Worm (Caenorhabditis elegans) whole organism, L1 larva: ENCODE data around the gene nep-21.

Experiments
- C34B4.2 ChIP-seq: sonication (generic microtip); optimal IDR thresholded peaks from 2 replicates; lab custom pipeline; 2017; ENCODE audit warnings: mild to moderate bottlenecking, missing genetic modification characterization, missing compliant biosample characterization
- alr-1 ChIP-seq: fragments of 200-800 bp; sonication (Bioruptor generic); optimal IDR thresholded peaks from 2 replicates; lab custom pipeline; 2018; ENCODE audit warnings: borderline replicate concordance, mild to moderate bottlenecking, missing genetic modification characterization, missing compliant biosample characterization
- ama-1 ChIP-seq: fragments of 150-350 bp; optimal IDR thresholded peaks from 2 replicates; lab custom pipeline; 2014
- ceh-90 ChIP-seq: sonication (generic microtip); optimal IDR thresholded peaks from 2 replicates; lab custom pipeline; 2016; ENCODE audit warnings: missing genetic modification characterization, missing compliant biosample characterization
- ces-1 ChIP-seq: fragments of 150-350 bp; optimal IDR thresholded peaks from 2 replicates; lab custom pipeline; 2014; ENCODE audit warnings: missing biosample characterization, missing genetic modification reagents, missing genetic modification characterization
- egl-13 ChIP-seq: sonication (generic microtip); optimal IDR thresholded peaks from 2 replicates; lab custom pipeline; 2016; ENCODE audit warnings: missing genotype, missing genetic modification reagents, missing genetic modification characterization, missing compliant biosample characterization
- elt-2 ChIP-seq: sonication (generic microtip); optimal IDR thresholded peaks from 2 replicates; lab custom pipeline; 2016; ENCODE audit warnings: missing genetic modification characterization, mild to moderate bottlenecking, inconsistent platforms, missing compliant biosample characterization, missing genetic modification reagents
- elt-3 ChIP-seq, 6 experiments: fragments of 150-350 bp in 1 of 6; sonication (generic microtip); optimal IDR thresholded peaks; 2 replicates each; lab custom pipeline; 2017 to 2018; ENCODE audit warnings: missing biosample characterization in 6 of 6, missing genetic modification characterization in 6 of 6, inconsistent platforms in 1 of 6
- fkh-10 ChIP-seq: sonication (generic microtip); optimal IDR thresholded peaks from 2 replicates; lab custom pipeline; 2017; ENCODE audit warnings: missing biosample characterization, missing genetic modification reagents, missing genetic modification characterization
- fkh-4 ChIP-seq: sonication (generic microtip); optimal IDR thresholded peaks from 2 replicates; lab custom pipeline; 2016; ENCODE audit warnings: missing compliant biosample characterization, missing genetic modification characterization, borderline replicate concordance
- fkh-8 ChIP-seq: sonication (generic microtip); optimal IDR thresholded peaks from 2 replicates; lab custom pipeline; 2016; ENCODE audit warnings: mild to moderate bottlenecking, missing genetic modification characterization, missing compliant biosample characterization
- fos-1 ChIP-seq: fragments of 150-350 bp; optimal IDR thresholded peaks from 2 replicates; lab custom pipeline; 2014; ENCODE audit warnings: missing biosample characterization, missing genetic modification characterization
- hlh-17 ChIP-seq: fragments of 200-800 bp; sonication (Bioruptor generic); optimal IDR thresholded peaks from 2 replicates; lab custom pipeline; 2018; ENCODE audit warnings: missing genetic modification characterization, mild to moderate bottlenecking, missing compliant biosample characterization, moderate library complexity, borderline replicate concordance
- isw-1 ChIP-seq: fragments of 200-800 bp; sonication (Bioruptor generic); IDR thresholded peaks from 2 replicates; pipeline ENCODE4 v1.3.6; 2022; ENCODE audit warnings: missing genetic modification characterization, missing compliant biosample characterization
- jun-1 ChIP-seq: fragments of 150-350 bp; optimal IDR thresholded peaks from 2 replicates; lab custom pipeline; 2014; ENCODE audit warnings: missing biosample characterization, missing genetic modification reagents, missing genetic modification characterization
- lin-13 ChIP-seq: fragments of 150-350 bp; optimal IDR thresholded peaks from 2 replicates; lab custom pipeline; 2014; ENCODE audit warnings: missing biosample characterization, missing genetic modification reagents, missing genetic modification characterization
- lin-14 ChIP-seq: fragments of 200-800 bp; sonication (Bioruptor generic); optimal IDR thresholded peaks from 2 replicates; lab custom pipeline; 2018; ENCODE audit warnings: mild to moderate bottlenecking, missing genetic modification characterization, moderate library complexity, missing compliant biosample characterization
- lin-15B ChIP-seq: fragments of 150-350 bp; sonication (generic microtip); optimal IDR thresholded peaks from 3 replicates; lab custom pipeline; 2014; ENCODE audit warnings: missing biosample characterization, missing genetic modification characterization
- lin-35 ChIP-seq, 2 experiments: fragments of 150-350 bp; optimal IDR thresholded peaks; 2 replicates each; lab custom pipeline; 2014; ENCODE audit warnings: missing biosample characterization in 2 of 2, missing genetic modification characterization in 2 of 2, missing genetic modification reagents in 2 of 2
- lir-3 ChIP-seq: sonication (generic microtip); optimal IDR thresholded peaks from 2 replicates; lab custom pipeline; 2016; ENCODE audit warnings: mild to moderate bottlenecking, missing genetic modification characterization, moderate library complexity, missing compliant biosample characterization; ENCODE audit not compliant: poor library complexity
- mef-2 ChIP-seq: fragments of 150-350 bp; optimal IDR thresholded peaks from 2 replicates; lab custom pipeline; 2014; ENCODE audit warnings: missing biosample characterization, missing genetic modification characterization
- nhr-12 ChIP-seq: sonication (generic microtip); optimal IDR thresholded peaks from 2 replicates; lab custom pipeline; 2017; ENCODE audit warnings: missing biosample characterization, missing genetic modification characterization
- nhr-19 ChIP-seq: fragments of 200-800 bp; sonication (Bioruptor generic); conservative IDR thresholded peaks from 2 replicates; pipeline ENCODE4 v1.3.6; 2022; ENCODE audit warnings: missing genetic modification characterization, missing compliant biosample characterization
- nhr-20 ChIP-seq: sonication (generic microtip); optimal IDR thresholded peaks from 2 replicates; lab custom pipeline; 2016; ENCODE audit warnings: mild to moderate bottlenecking, missing genetic modification characterization, missing compliant biosample characterization
- nhr-77 ChIP-seq: fragments of 150-350 bp; optimal IDR thresholded peaks from 2 replicates; lab custom pipeline; 2014; ENCODE audit warnings: missing biosample characterization, missing genetic modification characterization
- nhr-84 ChIP-seq: sonication (generic microtip); optimal IDR thresholded peaks from 2 replicates; lab custom pipeline; 2017; ENCODE audit warnings: missing biosample characterization, missing genetic modification characterization
- pax-3 ChIP-seq: fragments of 200-800 bp; sonication (Bioruptor generic); optimal IDR thresholded peaks from 2 replicates; lab custom pipeline; 2018; ENCODE audit warnings: mild to moderate bottlenecking, missing genetic modification characterization, moderate library complexity, missing compliant biosample characterization
- skn-1 ChIP-seq: fragments of 150-350 bp; optimal IDR thresholded peaks from 2 replicates; lab custom pipeline; 2014; ENCODE audit warnings: missing biosample characterization, missing genetic modification characterization
- sptf-1 ChIP-seq: fragments of 150-350 bp; optimal IDR thresholded peaks from 2 replicates; lab custom pipeline; 2014; ENCODE audit warnings: missing biosample characterization, missing genetic modification characterization
- sup-37 ChIP-seq: fragments of 200-800 bp; sonication (Bioruptor generic); optimal IDR thresholded peaks from 2 replicates; lab custom pipeline; 2018; ENCODE audit warnings: mild to moderate bottlenecking, missing genetic modification characterization, missing compliant biosample characterization
- unc-62 ChIP-seq: fragments of 150-350 bp; optimal IDR thresholded peaks from 2 replicates; lab custom pipeline; 2014; ENCODE audit warnings: missing biosample characterization, missing genetic modification reagents, missing genetic modification characterization
- unc-98 ChIP-seq: fragments of 200-800 bp; sonication (Bioruptor generic); IDR thresholded peaks from 2 replicates; pipeline ENCODE4 v1.3.6; 2022; ENCODE audit warnings: missing genetic modification characterization, missing compliant biosample characterization
- vab-15 ChIP-seq: sonication (generic microtip); optimal IDR thresholded peaks from 2 replicates; lab custom pipeline; 2017; ENCODE audit warnings: missing genotype, mild to moderate bottlenecking, missing genetic modification characterization, missing compliant biosample characterization
- zip-4 ChIP-seq: fragments of 200-800 bp; sonication (Bioruptor generic); optimal IDR thresholded peaks from 2 replicates; lab custom pipeline; 2018; ENCODE audit warnings: mild to moderate bottlenecking, missing genetic modification characterization, moderate library complexity, missing compliant biosample characterization

nep-21 gene

ce11 chrV:14175216-14175615 is 51.1 kb downstream of the nep-21 start, which contains the start of gene cest-2.2:
Gene cest-2.2, minus strand, starts transcription at chrV:14175355.
- peak; percentile 21 for TF ChIP-seq elt-2 (tag; lab: Kevin White, UChicago)
- no peak for TF ChIP-seq alr-1 (tag; lab: Kevin White, UChicago)
- TF ChIP-seq pax-3 (tag; lab: Kevin White, UChicago), result no peak
- no peak for TF ChIP-seq sup-37 (GFP tag; lab: Kevin White, UChicago)

- no peak for TF ChIP-seq nhr-84
- no peak for TF ChIP-seq C34B4.2 (tag; lab: Kevin White, UChicago)
- no peak for TF ChIP-seq lin-15B (tag; lab: Kevin White, UChicago)
- TF ChIP-seq nhr-12 (tag; lab: Kevin White, UChicago), result no peak
Observed at ce11 chrV:14171284-14171683, 55.0 kb downstream of the nep-21 start, which contains the start of gene cest-2.1. Gene cest-2.1, minus strand, starts transcription at chrV:14171481.

ce11 chrV:14167629-14168028 is 58.6 kb downstream of the nep-21 start, which contains the start of gene ocam-1:
Gene ocam-1, minus strand, starts transcription at chrV:14167729.
- no peak for TF ChIP-seq ama-1 (lab: Kevin White, UChicago)
- no peak for TF ChIP-seq hlh-17 (GFP tag; lab: Kevin White, UChicago)
- TF ChIP-seq fkh-8 (tag; lab: Kevin White, UChicago), result no peak
- TF ChIP-seq skn-1 (tag; lab: Kevin White, UChicago), result no peak
- TF ChIP-seq nhr-19, result no peak
- TF ChIP-seq isw-1, result no peak
- no peak for TF ChIP-seq elt-3 (tag; optimal IDR thresholded peaks at IDR 0.05; lab: Kevin White, UChicago)
- TF ChIP-seq egl-13, result no peak
- no peak for TF ChIP-seq lir-3 (tag; lab: Kevin White, UChicago)
- TF ChIP-seq alr-1 (tag; lab: Kevin White, UChicago), result no peak
- TF ChIP-seq lin-15B (tag; lab: Kevin White, UChicago), result no peak
- TF ChIP-seq ceh-90 (tag; lab: Kevin White, UChicago), result no peak
- no peak for TF ChIP-seq lin-35 (GFP tag; optimal IDR thresholded peaks at IDR 0.05; lab: Kevin White, UChicago)
- no peak for TF ChIP-seq jun-1 (tag; lab: Kevin White, UChicago)
- TF ChIP-seq nhr-20 (tag; lab: Kevin White, UChicago), result no peak
- TF ChIP-seq fos-1, result no peak
- no peak for TF ChIP-seq zip-4 (GFP tag; lab: Kevin White, UChicago)
- TF ChIP-seq ces-1 (GFP tag; lab: Kevin White, UChicago), result no peak

- TF ChIP-seq nhr-77 (no peak), nhr-12 (tag; lab: Kevin White, UChicago) (no peak), fkh-4 (tag; lab: Kevin White, UChicago) (no peak), sup-37 (GFP tag; lab: Kevin White, UChicago) (no peak), alr-1 (tag; lab: Kevin White, UChicago) (no peak), lin-13 (no peak)
- TF ChIP-seq, all 84 proteins: peak for 0
Observed at ce11 chrV:14166630-14167029, 59.6 kb downstream of the nep-21 start, which contains the start of gene cest-1.1. Gene cest-1.1, minus strand, starts transcription at chrV:14166730.

ce11 chrV:14165745-14166144 is 60.5 kb downstream of the nep-21 start:
- TF ChIP-seq sptf-1 (no peak), unc-98 (GFP tag; lab: Robert Waterston, UW) (no peak), fkh-8 (tag; lab: Kevin White, UChicago) (no peak), vab-15 (tag; lab: Kevin White, UChicago) (no peak), lin-15B (tag; lab: Kevin White, UChicago) (no peak), fkh-10 (GFP tag; lab: Kevin White, UChicago) (no peak), lin-14 (GFP tag; lab: Kevin White, UChicago) (no peak), mef-2 (tag; lab: Kevin White, UChicago) (no peak), ceh-90 (tag; lab: Kevin White, UChicago) (no peak), unc-62 (no peak)
